Fruit fly (Drosophila melanogaster) whole organism, prepupa: ENCODE measurements around the gene Syt12.

Source experiments
- CG10631 ChIP-seq: fragments of 200-800 bp; sonication (Bioruptor generic); optimal IDR thresholded peaks from 2 replicates; lab custom pipeline; 2016; ENCODE audit warnings: missing biosample characterization, missing genetic modification characterization
- CG10669 ChIP-seq: fragments of 200-800 bp; sonication (Bioruptor generic); optimal IDR thresholded peaks from 3 replicates; lab custom pipeline; 2018; ENCODE audit warnings: missing biosample characterization, mild to moderate bottlenecking, missing genetic modification characterization, moderate library complexity
- CG11294 ChIP-seq: fragments of 200-800 bp; sonication (Bioruptor generic); IDR thresholded peaks from 2 replicates; pipeline ENCODE4 v1.3.6; 2022; ENCODE audit warnings: missing biosample characterization, missing genetic modification characterization
- CG11762 ChIP-seq: fragments of 200-800 bp; sonication (Bioruptor generic); optimal IDR thresholded peaks from 3 replicates; lab custom pipeline; 2016; ENCODE audit warnings: missing biosample characterization, missing genetic modification characterization; ENCODE audit not compliant: insufficient read depth
- CG11902 ChIP-seq: fragments of 200-800 bp; sonication (Bioruptor generic); optimal IDR thresholded peaks from 3 replicates; lab custom pipeline; 2016; ENCODE audit warnings: missing biosample characterization, missing genetic modification characterization
- CG15336 ChIP-seq: fragments of 200-800 bp; sonication (Bioruptor generic); IDR thresholded peaks from 2 replicates; pipeline ENCODE4 v1.3.6; 2022; ENCODE audit warnings: missing biosample characterization, missing genetic modification characterization
- CG1621 ChIP-seq: fragments of 200-800 bp; sonication (Bioruptor generic); optimal IDR thresholded peaks from 3 replicates; lab custom pipeline; 2018; ENCODE audit warnings: missing biosample characterization, mild to moderate bottlenecking, missing genetic modification characterization
- CG16779 ChIP-seq: fragments of 200-800 bp; sonication (Bioruptor generic); optimal IDR thresholded peaks from 3 replicates; lab custom pipeline; 2017; ENCODE audit warnings: missing biosample characterization, mild to moderate bottlenecking, missing genetic modification characterization
- CG3032 ChIP-seq: fragments of 200-800 bp; optimal IDR thresholded peaks from 2 replicates; lab custom pipeline; 2019; ENCODE audit warnings: missing biosample characterization, mild to moderate bottlenecking, missing genetic modification characterization, moderate library complexity
- CG31627 ChIP-seq: fragments of 200-800 bp; sonication (Bioruptor generic); optimal IDR thresholded peaks from 3 replicates; lab custom pipeline; 2016; ENCODE audit warnings: missing biosample characterization, missing genetic modification characterization
- CG4318 ChIP-seq: fragments of 200-800 bp; sonication (Bioruptor generic); optimal IDR thresholded peaks from 3 replicates; lab custom pipeline; 2017; ENCODE audit warnings: missing biosample characterization, mild to moderate bottlenecking, missing genetic modification characterization
- CG6163 ChIP-seq: fragments of 200-800 bp; sonication (Bioruptor generic); IDR thresholded peaks from 3 replicates; pipeline ENCODE4 v1.3.6; 2022; ENCODE audit warnings: missing biosample characterization, missing genetic modification characterization
- CG6276 ChIP-seq: fragments of 200-800 bp; sonication (Bioruptor generic); optimal IDR thresholded peaks from 2 replicates; lab custom pipeline; 2017; ENCODE audit warnings: missing biosample characterization, mild to moderate bottlenecking, missing genetic modification characterization
- CG6792 ChIP-seq: fragments of 200-800 bp; sonication (Bioruptor generic); optimal IDR thresholded peaks from 3 replicates; lab custom pipeline; 2016; ENCODE audit warnings: missing biosample characterization, missing genetic modification characterization
- CG6854 ChIP-seq: fragments of 200-800 bp; sonication (Bioruptor generic); optimal IDR thresholded peaks from 2 replicates; lab custom pipeline; 2017; ENCODE audit warnings: missing biosample characterization, mild to moderate bottlenecking, missing genetic modification characterization
- CG8119 ChIP-seq: fragments of 200-800 bp; sonication (Bioruptor generic); IDR thresholded peaks from 3 replicates; pipeline ENCODE4 v1.3.6; 2022; ENCODE audit warnings: missing biosample characterization, missing genetic modification characterization
- CG8319 ChIP-seq: fragments of 200-800 bp; sonication (Bioruptor generic); optimal IDR thresholded peaks from 3 replicates; lab custom pipeline; 2016; ENCODE audit warnings: missing biosample characterization, missing genetic modification characterization
- CG8632 ChIP-seq: fragments of 200-800 bp; sonication (Bioruptor generic); optimal IDR thresholded peaks from 3 replicates; lab custom pipeline; 2016; ENCODE audit warnings: missing biosample characterization, missing genetic modification characterization
- CG9139 ChIP-seq: fragments of 200-800 bp; sonication (Bioruptor generic); optimal IDR thresholded peaks from 3 replicates; lab custom pipeline; 2017; ENCODE audit warnings: missing biosample characterization, mild to moderate bottlenecking, missing genetic modification characterization
- Eip75B ChIP-seq: fragments of 200-800 bp; sonication (Bioruptor generic); optimal IDR thresholded peaks from 3 replicates; lab custom pipeline; 2016; ENCODE audit warnings: missing biosample characterization, missing genetic modification characterization
- Eip78C ChIP-seq: fragments of 200-800 bp; sonication (Bioruptor generic); peaks from one replicate; lab custom pipeline; 2016; ENCODE audit warnings: missing biosample characterization, missing genetic modification characterization
- Eip93F ChIP-seq: fragments of 200-800 bp; sonication (Bioruptor generic); optimal IDR thresholded peaks from 2 replicates; lab custom pipeline; 2016; ENCODE audit warnings: missing biosample characterization, mild to moderate bottlenecking, missing genetic modification characterization
- Ets21C ChIP-seq: fragments of 200-800 bp; sonication (Bioruptor generic); optimal IDR thresholded peaks from 3 replicates; lab custom pipeline; 2016; ENCODE audit warnings: missing biosample characterization, missing genetic modification characterization
- Hr38 ChIP-seq: sonication (Bioruptor generic); optimal IDR thresholded peaks from 2 replicates; lab custom pipeline; 2016; ENCODE audit warnings: missing biosample characterization, missing genetic modification characterization
- Hr39 ChIP-seq: fragments of 200-800 bp; sonication (Bioruptor generic); optimal IDR thresholded peaks from 2 replicates; lab custom pipeline; 2016; ENCODE audit warnings: missing biosample characterization, missing genetic modification characterization
- Hr4 ChIP-seq: fragments of 200-800 bp; sonication (Bioruptor generic); optimal IDR thresholded peaks from 3 replicates; lab custom pipeline; 2016; ENCODE audit warnings: missing biosample characterization, missing genetic modification characterization
- Met ChIP-seq: fragments of 200-800 bp; sonication (Bioruptor generic); optimal IDR thresholded peaks from 3 replicates; lab custom pipeline; 2016; ENCODE audit warnings: missing biosample characterization, missing genetic modification characterization
- OdsH ChIP-seq: fragments of 200-800 bp; sonication (Bioruptor generic); optimal IDR thresholded peaks from 3 replicates; lab custom pipeline; 2016; ENCODE audit warnings: missing biosample characterization, missing genetic modification characterization
- Smox ChIP-seq: fragments of 200-800 bp; sonication (Bioruptor generic); optimal IDR thresholded peaks from 3 replicates; lab custom pipeline; 2016; ENCODE audit warnings: missing biosample characterization, missing genetic modification characterization
- Sox102F ChIP-seq: fragments of 200-800 bp; sonication (Bioruptor generic); optimal IDR thresholded peaks from 2 replicates; lab custom pipeline; 2016; ENCODE audit warnings: missing biosample characterization, mild to moderate bottlenecking, missing genetic modification characterization
- Sox14 ChIP-seq: fragments of 200-800 bp; sonication (Bioruptor generic); optimal IDR thresholded peaks from 3 replicates; lab custom pipeline; 2016; ENCODE audit warnings: missing biosample characterization, missing genetic modification characterization
- Sox15 ChIP-seq: fragments of 200-800 bp; sonication (Bioruptor generic); optimal IDR thresholded peaks from 3 replicates; lab custom pipeline; 2016; ENCODE audit warnings: missing biosample characterization, missing genetic modification characterization
- achi ChIP-seq: fragments of 200-800 bp; sonication (Bioruptor generic); optimal IDR thresholded peaks from 3 replicates; lab custom pipeline; 2016; ENCODE audit warnings: missing biosample characterization, missing genetic modification characterization
- acj6 ChIP-seq: fragments of 200-800 bp; sonication (Bioruptor generic); optimal IDR thresholded peaks from 3 replicates; lab custom pipeline; 2016; ENCODE audit warnings: missing biosample characterization, missing genetic modification characterization
- dac ChIP-seq: fragments of 200-800 bp; sonication (Bioruptor generic); optimal IDR thresholded peaks from 2 replicates; lab custom pipeline; 2017; ENCODE audit warnings: missing biosample characterization, mild to moderate bottlenecking, missing genetic modification characterization
- dsx ChIP-seq: fragments of 200-800 bp; optimal IDR thresholded peaks from 3 replicates; lab custom pipeline; 2019; ENCODE audit warnings: missing biosample characterization, mild to moderate bottlenecking, missing genetic modification characterization, moderate library complexity; ENCODE audit not compliant: poor library complexity, severe bottlenecking
- eg ChIP-seq: fragments of 200-800 bp; sonication (Bioruptor generic); IDR thresholded peaks from 3 replicates; pipeline ENCODE4 v1.3.6; 2022; ENCODE audit warnings: missing biosample characterization, missing genetic modification characterization
- fd59A ChIP-seq: fragments of 200-800 bp; sonication (Bioruptor generic); optimal IDR thresholded peaks from 2 replicates; lab custom pipeline; 2017; ENCODE audit warnings: missing biosample characterization, mild to moderate bottlenecking, missing genetic modification characterization, missing genetic modification reagents
- fd85E ChIP-seq: fragments of 200-800 bp; sonication (Bioruptor generic); optimal IDR thresholded peaks from 3 replicates; lab custom pipeline; 2016; ENCODE audit warnings: missing biosample characterization, missing genetic modification characterization
- lz ChIP-seq: fragments of 200-800 bp; sonication (Bioruptor generic); optimal IDR thresholded peaks from 3 replicates; lab custom pipeline; 2016; ENCODE audit warnings: missing biosample characterization, missing genetic modification characterization
- pdm3 ChIP-seq: fragments of 200-800 bp; sonication (Bioruptor generic); optimal IDR thresholded peaks from 3 replicates; lab custom pipeline; 2016; ENCODE audit warnings: missing biosample characterization, missing genetic modification characterization
- salr ChIP-seq, 2 experiments: fragments of 200-800 bp; sonication (Bioruptor generic); optimal IDR thresholded peaks; 3 replicates each; lab custom pipeline; 2016 to 2018; ENCODE audit warnings: missing biosample characterization in 2 of 2, missing genetic modification characterization in 2 of 2, mild to moderate bottlenecking in 1 of 2
- spab ChIP-seq: fragments of 200-800 bp; sonication (Bioruptor generic); optimal IDR thresholded peaks from 2 replicates; lab custom pipeline; 2017; ENCODE audit warnings: missing biosample characterization, mild to moderate bottlenecking, missing genetic modification characterization, missing genetic modification reagents
- ss ChIP-seq, 2 experiments: fragments of 200-800 bp; sonication (Bioruptor generic); optimal IDR thresholded peaks; 2 replicates in 1 of 2; 3 replicates in 1 of 2; lab custom pipeline; 2017 to 2018; ENCODE audit warnings: mild to moderate bottlenecking in 2 of 2, missing biosample characterization in 2 of 2, missing genetic modification characterization in 2 of 2, moderate library complexity in 1 of 2
- svp ChIP-seq: fragments of 200-800 bp; sonication (Bioruptor generic); peaks from one replicate; lab custom pipeline; 2016; ENCODE audit warnings: missing biosample characterization, missing genetic modification characterization
- topi ChIP-seq: fragments of 200-800 bp; sonication (Bioruptor generic); optimal IDR thresholded peaks from 3 replicates; lab custom pipeline; 2016; ENCODE audit warnings: missing biosample characterization, missing genetic modification characterization
- vri ChIP-seq: fragments of 200-800 bp; sonication (Bioruptor generic); optimal IDR thresholded peaks from 3 replicates; lab custom pipeline; 2016; ENCODE audit warnings: missing biosample characterization, mild to moderate bottlenecking, missing genetic modification characterization

Gene Syt12

DNA sequence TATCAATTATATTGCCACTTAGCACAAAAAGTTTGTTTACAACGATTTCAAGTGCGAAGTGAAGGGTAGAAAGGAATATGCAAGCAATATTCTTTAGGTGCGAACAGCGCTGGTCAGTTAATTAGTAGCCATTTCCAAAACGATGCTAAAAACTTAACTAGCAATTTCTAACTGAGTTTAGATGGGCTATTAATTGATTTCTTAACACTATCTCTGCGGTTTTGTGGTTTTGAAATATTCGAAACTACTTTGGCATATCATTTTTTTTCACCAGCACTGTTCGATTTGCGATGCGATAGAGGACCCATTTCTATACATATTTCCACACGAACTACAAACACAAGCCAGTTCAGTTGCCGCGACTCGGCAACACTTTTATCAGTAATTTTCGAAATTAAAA is 17.5 kb downstream of the Syt12 start (continued):
- peak; percentile 47 for TF ChIP-seq Met (GFP tag; lab: Kevin White, UChicago)
- TF ChIP-seq Eip93F (GFP tag; lab: Kevin White, UChicago) = no peak
- peak in 1 of 2 experiments; percentile 25 for TF ChIP-seq ss (GFP tag; optimal IDR thresholded peaks at IDR 0.05; lab: Kevin White, UChicago)
- TF ChIP-seq pdm3 (GFP tag; lab: Kevin White, UChicago) = peak; percentile 69
- TF ChIP-seq CG6854 (GFP tag; lab: Kevin White, UChicago) = no peak
- peak; percentile 34 for TF ChIP-seq CG6276 (GFP tag; lab: Kevin White, UChicago)
- TF ChIP-seq fd59A (GFP tag; lab: Kevin White, UChicago) = peak; percentile 32
- peak; percentile 56 for TF ChIP-seq CG10631 (GFP tag; lab: Kevin White, UChicago)
- TF ChIP-seq Smox = peak; percentile 37
- peak; percentile 68 for TF ChIP-seq CG6163 (GFP tag; lab: Robert Waterston, UW)
- TF ChIP-seq CG1621 (tag; lab: Kevin White, UChicago) = peak; percentile 49
- TF ChIP-seq CG16779 (tag; lab: Kevin White, UChicago) = peak; percentile 21
- TF ChIP-seq CG11902 (GFP tag; lab: Kevin White, UChicago) = no peak
- TF ChIP-seq salr (GFP tag; optimal IDR thresholded peaks at IDR 0.05; lab: Kevin White, UChicago) = peak in 1 of 2 experiments; percentile 15
- TF ChIP-seq CG9139 = no peak
- TF ChIP-seq dsx = no peak
- peak; percentile 47; the same call in 1 of the 3 replicates for TF ChIP-seq eg
- peak; percentile 16 for TF ChIP-seq vri (GFP tag; lab: Kevin White, UChicago)
- peak; percentile 52 for TF ChIP-seq OdsH (GFP tag; lab: Kevin White, UChicago)
- peak; percentile 14 for TF ChIP-seq dac (GFP tag; lab: Kevin White, UChicago)
- peak; percentile 32 for TF ChIP-seq spab (GFP tag; lab: Kevin White, UChicago)
- TF ChIP-seq, all 60 proteins: peak for 48

DNA sequence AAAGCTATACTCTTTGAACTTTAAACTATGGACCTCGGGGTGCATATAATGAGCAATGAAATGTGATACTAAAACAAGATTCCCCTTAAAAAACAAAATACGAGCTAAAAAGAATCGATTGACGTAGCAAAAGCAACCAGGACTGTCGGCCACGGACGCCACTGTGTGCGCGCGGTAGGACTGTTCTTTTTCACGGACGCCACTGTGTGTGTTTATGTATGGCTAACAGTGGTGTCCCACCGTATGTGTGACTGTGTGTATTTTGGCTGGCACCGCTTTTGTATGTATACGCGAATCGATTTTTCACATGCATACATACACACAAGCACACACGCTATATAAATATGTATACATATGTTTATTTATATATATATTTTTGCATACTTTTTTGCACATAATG is 24.7 kb downstream of the Syt12 start:
- TF ChIP-seq Eip93F (GFP tag; lab: Kevin White, UChicago) (no peak), CG11294 (GFP tag; lab: Robert Waterston, UW) (no peak), Ets21C (GFP tag; lab: Kevin White, UChicago) (peak; percentile 52), CG8119 (GFP tag; lab: Robert Waterston, UW) (peak; percentile 40; the same call in 1 of the 3 replicates), CG4318 (GFP tag; lab: Kevin White, UChicago) (no peak), CG31627 (peak; percentile 71), CG3032 (tag; lab: Kevin White, UChicago) (peak; percentile 15), CG8632 (peak; percentile 42), OdsH (GFP tag; lab: Kevin White, UChicago) (peak; percentile 59), Hr39 (GFP tag; lab: Kevin White, UChicago) (peak; percentile 73), achi (peak; percentile 49), CG15336 (0 out of 2 replicates have a peak, but pooled peaks have one; percentile 23), svp (peak; percentile 83), Hr38 (peak; percentile 46), lz (peak; percentile 72), Hr4 (GFP tag; lab: Kevin White, UChicago) (peak; percentile 51), Sox15 (GFP tag; lab: Kevin White, UChicago) (no peak), CG11762 (GFP tag; lab: Kevin White, UChicago) (peak; percentile 2), Eip75B (peak; percentile 45), salr (GFP tag; optimal IDR thresholded peaks at IDR 0.05; lab: Kevin White, UChicago) (peak; percentile 16 to 26), ss (GFP tag; optimal IDR thresholded peaks at IDR 0.05; lab: Kevin White, UChicago) (peak; percentile 56 to 62), CG6792 (GFP tag; lab: Kevin White, UChicago) (peak; percentile 48), Met (GFP tag; lab: Kevin White, UChicago) (peak; percentile 74), CG1621 (tag; lab: Kevin White, UChicago) (peak; percentile 36), topi (GFP tag; lab: Kevin White, UChicago) (peak; percentile 67), Sox14 (GFP tag; lab: Kevin White, UChicago) (peak; percentile 69), fd59A (GFP tag; lab: Kevin White, UChicago) (no peak), Sox102F (GFP tag; lab: Kevin White, UChicago) (peak; percentile 37), fd85E (no peak), dsx (peak; percentile 43), CG6163 (GFP tag; lab: Robert Waterston, UW) (peak; percentile 76), CG10669 (GFP tag; lab: Kevin White, UChicago) (peak; percentile 41), CG6276 (GFP tag; lab: Kevin White, UChicago) (peak; percentile 18), dac (GFP tag; lab: Kevin White, UChicago) (peak; percentile 33), acj6 (GFP tag; lab: Kevin White, UChicago) (peak; percentile 64), Eip78C (GFP tag; lab: Kevin White, UChicago) (peak; percentile 75), pdm3 (GFP tag; lab: Kevin White, UChicago) (peak; percentile 73), CG16779 (tag; lab: Kevin White, UChicago) (no peak), CG8319 (GFP tag; lab: Kevin White, UChicago) (peak; percentile 49), eg (peak; percentile 63; the same call in 2 of the 3 replicates), spab (GFP tag; lab: Kevin White, UChicago) (no peak)
